Worm (Caenorhabditis elegans): Measurements from ENCODE around the gene F08F8.7.

The F08F8.7 gene

ce11 chrIII:7322018-7322417 lies 24.9 kb downstream of the F08F8.7 start:
- TF ChIP-seq unc-62 (GFP tag; optimal IDR thresholded peaks at IDR 0.05): no peak

- no peak for TF ChIP-seq unc-62 (GFP tag; optimal IDR thresholded peaks at IDR 0.05)
Observed at ce11 chrIII:7319390-7319789, 27.6 kb downstream of the F08F8.7 start, which contains the start of gene F56C9.8. F56C9.8 (minus strand) TSS chrIII:7319509.

- no peak for TF ChIP-seq unc-62 (GFP tag; optimal IDR thresholded peaks at IDR 0.05)
Observed at ce11 chrIII:7317354-7317753, 29.6 kb downstream of the F08F8.7 start.

ce11 chrIII:7314927-7315547 lies 31.9 kb downstream of the F08F8.7 start, which contains the start of gene nspg-6:
nspg-6 (minus strand) TSS chrIII:7314977.
- no peak for TF ChIP-seq unc-62 (GFP tag; optimal IDR thresholded peaks at IDR 0.05)

ce11 chrIII:7314473-7314872 lies 32.5 kb downstream of the F08F8.7 start:
- TF ChIP-seq unc-62 (GFP tag; optimal IDR thresholded peaks at IDR 0.05): no peak

ce11 chrIII:7310662-7311340 lies 36.1 kb downstream of the F08F8.7 start, which contains the start of the genes F56C9.6 and F56C9.3:
F56C9.6 (minus strand) TSS chrIII:7310773.
F56C9.3 (plus strand) TSS chrIII:7311290.
- no peak for TF ChIP-seq unc-62 (GFP tag; optimal IDR thresholded peaks at IDR 0.05)

ce11 chrIII:7308600-7309109 lies 38.3 kb downstream of the F08F8.7 start, which contains the start of gene acbp-4:
acbp-4 (minus strand) TSS chrIII:7309109.
- no peak for TF ChIP-seq unc-62 (GFP tag; optimal IDR thresholded peaks at IDR 0.05)

ce11 chrIII:7305649-7305977 lies 41.3 kb downstream of the F08F8.7 start:
- TF ChIP-seq unc-62 (GFP tag; optimal IDR thresholded peaks at IDR 0.05): no peak

- no peak for TF ChIP-seq unc-62 (GFP tag; optimal IDR thresholded peaks at IDR 0.05)
Observed at ce11 chrIII:7304961-7305648, 41.8 kb downstream of the F08F8.7 start.

ce11 chrIII:7301668-7302067 lies 45.3 kb downstream of the F08F8.7 start:
- no peak for TF ChIP-seq unc-62 (GFP tag; optimal IDR thresholded peaks at IDR 0.05)

ce11 chrIII:7300763-7301162 lies 46.2 kb downstream of the F08F8.7 start:
- TF ChIP-seq unc-62 (GFP tag; optimal IDR thresholded peaks at IDR 0.05): no peak

ce11 chrIII:7300169-7300568 lies 46.8 kb downstream of the F08F8.7 start:
- no peak for TF ChIP-seq unc-62 (GFP tag; optimal IDR thresholded peaks at IDR 0.05)

- TF ChIP-seq unc-62 (GFP tag; optimal IDR thresholded peaks at IDR 0.05): no peak
Observed at ce11 chrIII:7299466-7299865, 47.5 kb downstream of the F08F8.7 start, which contains the start of the genes B0361.14 and B0361.9. B0361.14 (minus strand) TSS chrIII:7299531. B0361.9 (minus strand) TSS chrIII:7299631.

- no peak for TF ChIP-seq unc-62 (GFP tag; optimal IDR thresholded peaks at IDR 0.05)
Observed at ce11 chrIII:7298045-7298444, 48.9 kb downstream of the F08F8.7 start.

- no peak for TF ChIP-seq unc-62 (GFP tag; optimal IDR thresholded peaks at IDR 0.05)
Observed at ce11 chrIII:7297045-7297680, 49.8 kb downstream of the F08F8.7 start.

All from whole organism, dauer.